Fruit fly (Drosophila melanogaster): ENCODE measurements around the gene Tom20.

- TF ChIP-seq Met (GFP tag; optimal IDR thresholded peaks at IDR 0.05) (no peak), CG10669 (GFP tag; optimal IDR thresholded peaks at IDR 0.05) (no peak), fd59A (GFP tag; optimal IDR thresholded peaks at IDR 0.05) (no peak), pdm3 (GFP tag; optimal IDR thresholded peaks at IDR 0.05) (no peak), CG6808 (GFP tag; optimal IDR thresholded peaks at IDR 0.05) (no peak), fkh (GFP tag; optimal IDR thresholded peaks at IDR 0.05) (no peak)
These were observed 48.6 kb upstream of the Tom20 start, which contains the start of gene CG34258 for dm6 chr3L:19951868-19952267.
